Worm (Caenorhabditis elegans) whole organism, young adult: ENCODE results near the gene lin-9.
A peak's percentile ranks its signal among the peaks of the same experiment; 100 is the strongest.

Experiments used
- B0261.1 ChIP-seq: sonication (generic microtip); optimal IDR thresholded peaks from 2 replicates; lab custom pipeline; 2016; ENCODE audit warnings: mild to moderate bottlenecking, missing genetic modification characterization, moderate library complexity, missing compliant biosample characterization
- C06A6.2 ChIP-seq: fragments of 200-800 bp; sonication (Bioruptor generic); conservative IDR thresholded peaks from 2 replicates; pipeline ENCODE4 v1.3.6; 2022; ENCODE audit warnings: missing genetic modification characterization, missing compliant biosample characterization
- C17E4.6 ChIP-seq: fragments of 200-800 bp; sonication (Bioruptor generic); IDR thresholded peaks from 2 replicates; pipeline ENCODE4 v1.3.6; 2022; ENCODE audit warnings: missing genetic modification reagents, missing genetic modification characterization, missing compliant biosample characterization
- D2030.7 ChIP-seq: fragments of 200-800 bp; sonication (Bioruptor generic); IDR thresholded peaks from 2 replicates; pipeline ENCODE4 v1.3.6; 2022; ENCODE audit warnings: missing genetic modification reagents, missing genetic modification characterization, missing compliant biosample characterization
- F23B12.7 ChIP-seq: sonication (generic microtip); optimal IDR thresholded peaks from 2 replicates; lab custom pipeline; 2017; ENCODE audit warnings: missing genetic modification characterization, mild to moderate bottlenecking, missing compliant biosample characterization, antibody characterized with exemption, moderate library complexity; ENCODE audit not compliant: insufficient read depth
- F52B5.7 ChIP-seq: sonication (generic microtip); optimal IDR thresholded peaks from 2 replicates; lab custom pipeline; 2016; ENCODE audit warnings: mild to moderate bottlenecking, missing genetic modification characterization, missing compliant biosample characterization
- F55B11.4 ChIP-seq: sonication (generic microtip); optimal IDR thresholded peaks from 2 replicates; lab custom pipeline; 2016; ENCODE audit warnings: missing compliant biosample characterization, missing genetic modification characterization, borderline replicate concordance; ENCODE audit not compliant: insufficient read depth
- F57A8.1 ChIP-seq: fragments of 200-800 bp; sonication (Bioruptor generic); optimal IDR thresholded peaks from 2 replicates; lab custom pipeline; 2018; ENCODE audit warnings: mild to moderate bottlenecking, missing genetic modification characterization, moderate library complexity, missing compliant biosample characterization
- T26A5.8 ChIP-seq: sonication (generic microtip); optimal IDR thresholded peaks from 2 replicates; lab custom pipeline; 2016; ENCODE audit warnings: missing genetic modification characterization, missing compliant biosample characterization
- Y56A3A.18 ChIP-seq: fragments of 200-800 bp; sonication (Bioruptor generic); IDR thresholded peaks from 2 replicates; pipeline ENCODE4 v1.3.6; 2022; ENCODE audit warnings: missing genetic modification reagents, missing genetic modification characterization, missing compliant biosample characterization
- Y95B8A.8 ChIP-seq: fragments of 200-800 bp; sonication (Bioruptor generic); IDR thresholded peaks from 2 replicates; pipeline ENCODE4 v1.3.6; 2022; ENCODE audit warnings: missing genetic modification reagents, missing genetic modification characterization, missing compliant biosample characterization
- akir-1 ChIP-seq: fragments of 200-800 bp; sonication (Bioruptor generic); optimal IDR thresholded peaks from 2 replicates; lab custom pipeline; 2018; ENCODE audit warnings: mild to moderate bottlenecking, missing genetic modification characterization, moderate library complexity, missing compliant biosample characterization
- aptf-3 ChIP-seq: fragments of 200-800 bp; sonication (Bioruptor generic); IDR thresholded peaks from 2 replicates; pipeline ENCODE4 v1.3.6; 2022; ENCODE audit warnings: missing genetic modification characterization, missing compliant biosample characterization
- athp-1 ChIP-seq: sonication (generic microtip); optimal IDR thresholded peaks from 2 replicates; lab custom pipeline; 2017; ENCODE audit warnings: mild to moderate bottlenecking, missing genetic modification characterization, missing compliant biosample characterization
- attf-6 ChIP-seq: fragments of 200-800 bp; sonication (Bioruptor generic); IDR thresholded peaks from 2 replicates; pipeline ENCODE4 v1.3.6; 2022; ENCODE audit warnings: missing genetic modification reagents, missing genetic modification characterization, missing compliant biosample characterization
- bed-1 ChIP-seq: fragments of 200-800 bp; sonication (Bioruptor generic); IDR thresholded peaks from 2 replicates; pipeline ENCODE4 v1.3.6; 2022; ENCODE audit warnings: missing genetic modification reagents, missing genetic modification characterization, missing compliant biosample characterization
- cebp-2 ChIP-seq: fragments of 200-800 bp; sonication (Bioruptor generic); IDR thresholded peaks from 2 replicates; pipeline ENCODE4 v1.3.6; 2022; ENCODE audit warnings: missing genetic modification characterization, missing compliant biosample characterization
- ceh-100 ChIP-seq: fragments of 200-800 bp; sonication (Bioruptor generic); IDR thresholded peaks from 2 replicates; pipeline ENCODE4 v1.3.6; 2022; ENCODE audit warnings: missing genetic modification reagents, missing genetic modification characterization, missing compliant biosample characterization
- ceh-27 ChIP-seq: fragments of 200-800 bp; sonication (Bioruptor generic); optimal IDR thresholded peaks from 2 replicates; lab custom pipeline; 2018; ENCODE audit warnings: mild to moderate bottlenecking, missing genetic modification characterization, moderate library complexity, missing compliant biosample characterization
- ceh-58 ChIP-seq: fragments of 200-800 bp; sonication (Bioruptor generic); IDR thresholded peaks from 2 replicates; pipeline ENCODE4 v1.3.6; 2022; ENCODE audit warnings: missing genetic modification characterization, missing compliant biosample characterization
- ceh-79 ChIP-seq: sonication (generic microtip); optimal IDR thresholded peaks from 2 replicates; lab custom pipeline; 2017; ENCODE audit warnings: mild to moderate bottlenecking, missing genetic modification characterization, missing compliant biosample characterization
- chd-7 ChIP-seq: sonication (generic microtip); optimal IDR thresholded peaks from 2 replicates; lab custom pipeline; 2016; ENCODE audit warnings: mild to moderate bottlenecking, missing genetic modification characterization, moderate library complexity, missing compliant biosample characterization
- die-1 ChIP-seq: sonication (generic microtip); optimal IDR thresholded peaks from 2 replicates; lab custom pipeline; 2016; ENCODE audit warnings: missing genotype, mild to moderate bottlenecking, missing genetic modification characterization, missing compliant biosample characterization
- egl-18 ChIP-seq: fragments of 200-800 bp; sonication (Bioruptor generic); IDR thresholded peaks from 2 replicates; pipeline ENCODE4 v1.3.6; 2022; ENCODE audit warnings: missing genetic modification reagents, missing genetic modification characterization, missing compliant biosample characterization
- egl-44 ChIP-seq: fragments of 200-800 bp; sonication (Bioruptor generic); IDR thresholded peaks from 2 replicates; pipeline ENCODE4 v1.3.6; 2022; ENCODE audit warnings: missing genetic modification reagents, missing genetic modification characterization, missing compliant biosample characterization
- egrh-3 ChIP-seq: fragments of 200-800 bp; sonication (Bioruptor generic); IDR thresholded peaks from 2 replicates; pipeline ENCODE4 v1.3.6; 2022; ENCODE audit warnings: missing genetic modification reagents, missing genetic modification characterization, missing compliant biosample characterization
- hlh-26 ChIP-seq: fragments of 200-800 bp; sonication (Bioruptor generic); conservative IDR thresholded peaks from 2 replicates; pipeline ENCODE4 v1.3.6; 2022; ENCODE audit warnings: missing genetic modification reagents, missing genetic modification characterization, missing compliant biosample characterization
- hmg-1.2 ChIP-seq: fragments of 200-800 bp; sonication (Bioruptor generic); IDR thresholded peaks from 2 replicates; pipeline ENCODE4 v1.3.6; 2022; ENCODE audit warnings: missing genetic modification reagents, missing genetic modification characterization, missing compliant biosample characterization
- hrde-1 ChIP-seq: sonication (generic microtip); optimal IDR thresholded peaks from 2 replicates; lab custom pipeline; 2016; ENCODE audit warnings: missing genetic modification characterization, mild to moderate bottlenecking, missing compliant biosample characterization, moderate library complexity, missing genotype, missing genetic modification reagents, borderline replicate concordance
- let-526 ChIP-seq: fragments of 200-800 bp; sonication (Bioruptor generic); IDR thresholded peaks from 2 replicates; pipeline ENCODE4 v1.3.6; 2022; ENCODE audit warnings: missing genetic modification reagents, missing genetic modification characterization, missing compliant biosample characterization
- lin-35 ChIP-seq, 3 experiments: fragments of 150-350 bp in 2 of 3; sonication (generic microtip) in 1 of 3; optimal IDR thresholded peaks; 2 replicates each; lab custom pipeline; 2014 to 2018; ENCODE audit warnings: missing biosample characterization in 3 of 3, missing genetic modification characterization in 3 of 3, missing genetic modification reagents in 3 of 3
- lin-54 ChIP-seq: fragments of 200-800 bp; sonication (Bioruptor generic); optimal IDR thresholded peaks from 2 replicates; lab custom pipeline; 2018; ENCODE audit warnings: mild to moderate bottlenecking, missing genetic modification characterization, missing compliant biosample characterization
- lsl-1 ChIP-seq: fragments of 200-800 bp; sonication (Bioruptor generic); optimal IDR thresholded peaks from 2 replicates; lab custom pipeline; 2018; ENCODE audit warnings: mild to moderate bottlenecking, missing genetic modification characterization, moderate library complexity, missing compliant biosample characterization
- mcd-1 ChIP-seq: fragments of 200-800 bp; sonication (Bioruptor generic); IDR thresholded peaks from 2 replicates; pipeline ENCODE4 v1.3.6; 2022; ENCODE audit warnings: missing genetic modification reagents, missing genetic modification characterization, missing compliant biosample characterization
- mel-28 ChIP-seq: sonication (generic microtip); optimal IDR thresholded peaks from 2 replicates; lab custom pipeline; 2016; ENCODE audit warnings: borderline replicate concordance, mild to moderate bottlenecking, missing genetic modification characterization, missing compliant biosample characterization
- nfya-2 ChIP-seq: fragments of 200-800 bp; sonication (Bioruptor generic); IDR thresholded peaks from 2 replicates; pipeline ENCODE4 v1.3.6; 2022; ENCODE audit warnings: missing genetic modification reagents, missing genetic modification characterization, missing compliant biosample characterization
- nhr-80 ChIP-seq: sonication (generic microtip); optimal IDR thresholded peaks from 2 replicates; lab custom pipeline; 2016; ENCODE audit warnings: missing genetic modification characterization, missing compliant biosample characterization
- rec-8 ChIP-seq, 2 experiments: sonication (generic microtip); optimal IDR thresholded peaks; 2 replicates each; lab custom pipeline; 2016; ENCODE audit warnings: mild to moderate bottlenecking in 2 of 2, missing genetic modification characterization in 2 of 2, missing genetic modification reagents in 2 of 2, missing genotype in 2 of 2, missing biosample characterization in 1 of 2, missing compliant biosample characterization in 1 of 2, moderate library complexity in 1 of 2
- repo-1 ChIP-seq: sonication (generic microtip); optimal IDR thresholded peaks from 2 replicates; lab custom pipeline; 2017; ENCODE audit warnings: mild to moderate bottlenecking, missing genetic modification characterization, missing compliant biosample characterization
- rpc-1 ChIP-seq, 2 experiments: fragments of 150-350 bp in 1 of 2; sonication (generic microtip) in 1 of 2; optimal IDR thresholded peaks; 2 replicates each; lab custom pipeline; 2014 to 2018; ENCODE audit warnings: missing biosample characterization in 1 of 2, missing genetic modification characterization in 1 of 2, missing genetic modification reagents in 1 of 2, missing genotype in 1 of 2
- snpc-1.1 ChIP-seq: sonication (generic microtip); optimal IDR thresholded peaks from 2 replicates; lab custom pipeline; 2017; ENCODE audit warnings: missing genetic modification characterization, mild to moderate bottlenecking, missing compliant biosample characterization, antibody characterized with exemption, moderate library complexity, missing genotype, missing genetic modification reagents; ENCODE audit not compliant: insufficient read depth
- snpc-1.3 ChIP-seq: sonication (generic microtip); optimal IDR thresholded peaks from 2 replicates; lab custom pipeline; 2017; ENCODE audit warnings: missing genetic modification characterization, mild to moderate bottlenecking, missing compliant biosample characterization, antibody characterized with exemption, moderate library complexity, missing genotype, missing genetic modification reagents; ENCODE audit not compliant: insufficient read depth
- snpc-3.4 ChIP-seq: sonication (generic microtip); optimal IDR thresholded peaks from 2 replicates; lab custom pipeline; 2017; ENCODE audit warnings: missing genetic modification characterization, mild to moderate bottlenecking, missing compliant biosample characterization, antibody characterized with exemption, moderate library complexity, missing genotype, missing genetic modification reagents
- somi-1 ChIP-seq: fragments of 200-800 bp; sonication (Bioruptor generic); optimal IDR thresholded peaks from 2 replicates; lab custom pipeline; 2018; ENCODE audit warnings: mild to moderate bottlenecking, missing genetic modification characterization, missing compliant biosample characterization
- unc-130 ChIP-seq: sonication (generic microtip); optimal IDR thresholded peaks from 2 replicates; lab custom pipeline; 2016; ENCODE audit warnings: missing genetic modification reagents, missing genetic modification characterization, missing compliant biosample characterization
- ztf-25 ChIP-seq: fragments of 200-800 bp; sonication (Bioruptor generic); IDR thresholded peaks from 2 replicates; pipeline ENCODE4 v1.3.6; 2022; ENCODE audit warnings: missing genetic modification reagents, missing genetic modification characterization, missing compliant biosample characterization
- ztf-3 ChIP-seq: fragments of 200-800 bp; sonication (Bioruptor generic); optimal IDR thresholded peaks from 2 replicates; lab custom pipeline; 2018; ENCODE audit warnings: mild to moderate bottlenecking, missing genetic modification characterization, missing compliant biosample characterization

lin-9 gene

DNA sequence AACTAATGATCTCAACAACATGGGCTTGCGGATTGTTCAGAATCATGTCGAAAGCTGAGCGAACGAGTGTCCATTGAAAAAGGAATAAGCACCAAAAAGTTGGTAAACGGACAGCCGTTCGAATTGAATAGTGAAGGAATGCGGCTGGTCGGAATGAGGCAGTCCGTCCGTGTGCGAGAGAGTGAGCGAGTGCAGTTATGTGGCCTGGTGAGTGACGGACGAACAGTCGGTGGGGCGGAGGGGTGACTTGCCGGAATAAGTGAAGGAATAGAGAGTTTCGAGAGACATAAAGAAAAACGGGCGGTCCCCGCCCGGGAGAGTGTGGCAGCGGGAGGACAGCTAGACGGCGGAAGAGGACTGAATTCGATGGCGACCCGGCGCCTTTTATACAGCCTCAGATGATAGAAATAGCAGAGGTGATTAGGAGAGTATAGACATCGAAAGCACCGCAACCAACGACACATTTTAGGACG is 38.6 kb downstream of the lin-9 start (continued):
- TF ChIP-seq rpc-1 (optimal IDR thresholded peaks at IDR 0.05; lab: Kevin White, UChicago): no peak
- no peak for TF ChIP-seq rpc-1 (tag; optimal IDR thresholded peaks at IDR 0.05; lab: Kevin White, UChicago)
- no peak for TF ChIP-seq Y95B8A.8 (GFP tag; lab: Robert Waterston, UW)
- TF ChIP-seq chd-7: peak; percentile 82
- TF ChIP-seq ceh-27 (GFP tag; lab: Kevin White, UChicago): no peak
- TF ChIP-seq die-1 (tag; lab: Kevin White, UChicago): no peak
- no peak for TF ChIP-seq hlh-26 (GFP tag; lab: Robert Waterston, UW)
- peak; percentile 41 for TF ChIP-seq akir-1 (GFP tag; lab: Kevin White, UChicago)
- TF ChIP-seq C06A6.2 (GFP tag; lab: Robert Waterston, UW): peak; percentile 73
- no peak for TF ChIP-seq attf-6 (GFP tag; lab: Robert Waterston, UW)
- no peak for TF ChIP-seq B0261.1 (tag; lab: Kevin White, UChicago)
- peak; percentile 54; the same call in 1 of the 2 replicates for TF ChIP-seq ceh-100 (GFP tag; lab: Robert Waterston, UW)
- TF ChIP-seq unc-130: peak; percentile 16
- peak; percentile 13 for TF ChIP-seq ztf-3 (GFP tag; lab: Kevin White, UChicago)
- no peak for TF ChIP-seq nfya-2 (GFP tag; lab: Robert Waterston, UW)
- peak; percentile 66 for TF ChIP-seq repo-1
- TF ChIP-seq T26A5.8: no peak
- no peak for TF ChIP-seq snpc-1.3 (tag; lab: Kevin White, UChicago)
- peak; percentile 98 for TF ChIP-seq nhr-80 (tag; lab: Kevin White, UChicago)
- peak; percentile 78 for TF ChIP-seq mcd-1 (GFP tag; lab: Robert Waterston, UW)
- TF ChIP-seq hrde-1 (tag; lab: Kevin White, UChicago): no peak
- peak; percentile 86 for TF ChIP-seq egl-44 (GFP tag; lab: Robert Waterston, UW)
- TF ChIP-seq bed-1 (GFP tag; lab: Robert Waterston, UW): peak; percentile 81; the same call in 1 of the 2 replicates
- peak; percentile 86 for TF ChIP-seq somi-1 (GFP tag; lab: Kevin White, UChicago)
- peak; percentile 73; the same call in 1 of the 2 replicates for TF ChIP-seq cebp-2
- TF ChIP-seq mel-28: no peak
- TF ChIP-seq C17E4.6 (GFP tag; lab: Robert Waterston, UW): no peak
- TF ChIP-seq let-526: peak; percentile 79; the same call in 1 of the 2 replicates
- TF ChIP-seq snpc-1.1 (tag; lab: Kevin White, UChicago): no peak
- TF ChIP-seq hmg-1.2 (GFP tag; lab: Robert Waterston, UW): peak; percentile 83
- no peak for TF ChIP-seq lsl-1 (GFP tag; lab: Kevin White, UChicago)
- peak; percentile 55 for TF ChIP-seq F52B5.7
- TF ChIP-seq aptf-3 (GFP tag; lab: Robert Waterston, UW): no peak
- TF ChIP-seq lin-54 (GFP tag; lab: Kevin White, UChicago): peak; percentile 57
- TF ChIP-seq F23B12.7 (tag; lab: Kevin White, UChicago): no peak
- no peak for TF ChIP-seq rec-8 (tag; optimal IDR thresholded peaks at IDR 0.05; lab: Kevin White, UChicago)
- no peak for TF ChIP-seq egl-18 (GFP tag; lab: Robert Waterston, UW)
- TF ChIP-seq ceh-58: no peak
- peak; percentile 41 for TF ChIP-seq ceh-79 (tag; lab: Kevin White, UChicago)
- TF ChIP-seq athp-1 (tag; lab: Kevin White, UChicago): peak; percentile 75
- no peak for TF ChIP-seq F55B11.4 (tag; lab: Kevin White, UChicago)
- no peak for TF ChIP-seq snpc-3.4 (tag; lab: Kevin White, UChicago)
- peak; percentile 62; the same call in 1 of the 2 replicates for TF ChIP-seq Y56A3A.18 (GFP tag; lab: Robert Waterston, UW)
- TF ChIP-seq ztf-25 (GFP tag; lab: Robert Waterston, UW): 0 out of 2 replicates have a peak, but pooled peaks have one; percentile 45
- peak; percentile 46 for TF ChIP-seq F57A8.1 (GFP tag; lab: Kevin White, UChicago)
- TF ChIP-seq D2030.7 (GFP tag; lab: Robert Waterston, UW): no peak
- no peak for TF ChIP-seq lin-35 (GFP tag; optimal IDR thresholded peaks at IDR 0.05; lab: Kevin White, UChicago)
- TF ChIP-seq egrh-3: peak; percentile 79
